Worm (Caenorhabditis elegans) whole organism, L1 larva: ENCODE measurements around the gene F56D6.6.

Experiments used
- aly-2 ChIP-seq: fragments of 150-350 bp; optimal IDR thresholded peaks from 2 replicates; lab custom pipeline; 2014; ENCODE audit warnings: missing biosample characterization, missing genetic modification characterization
- blmp-1 ChIP-seq: fragments of 150-350 bp; optimal IDR thresholded peaks from 2 replicates; lab custom pipeline; 2014; ENCODE audit warnings: missing biosample characterization, missing genetic modification characterization
- jun-1 ChIP-seq: fragments of 150-350 bp; optimal IDR thresholded peaks from 2 replicates; lab custom pipeline; 2014; ENCODE audit warnings: missing biosample characterization, missing genetic modification reagents, missing genetic modification characterization
- lin-35 ChIP-seq, 2 experiments: fragments of 150-350 bp; optimal IDR thresholded peaks; 2 replicates each; lab custom pipeline; 2014; ENCODE audit warnings: missing biosample characterization in 2 of 2, missing genetic modification characterization in 2 of 2, missing genetic modification reagents in 2 of 2
- lin-39 ChIP-seq: fragments of 150-350 bp; optimal IDR thresholded peaks from 2 replicates; lab custom pipeline; 2014; ENCODE audit warnings: missing biosample characterization, missing genetic modification reagents, missing genetic modification characterization
- mdl-1 ChIP-seq, 2 experiments: fragments of 150-350 bp; optimal IDR thresholded peaks; 2 replicates each; lab custom pipeline; 2014 to 2017; ENCODE audit warnings: missing biosample characterization in 2 of 2, missing genetic modification characterization in 2 of 2, inconsistent platforms in 1 of 2
- nhr-11 ChIP-seq: fragments of 150-350 bp; optimal IDR thresholded peaks from 2 replicates; lab custom pipeline; 2014; ENCODE audit warnings: missing biosample characterization, missing genetic modification characterization
- nhr-12 ChIP-seq: sonication (generic microtip); optimal IDR thresholded peaks from 2 replicates; lab custom pipeline; 2017; ENCODE audit warnings: missing biosample characterization, missing genetic modification characterization
- nhr-28 ChIP-seq: fragments of 150-350 bp; optimal IDR thresholded peaks from 2 replicates; lab custom pipeline; 2014; ENCODE audit warnings: missing biosample characterization, missing genetic modification characterization
- nhr-90 ChIP-seq: sonication (generic microtip); optimal IDR thresholded peaks from 2 replicates; lab custom pipeline; 2016; ENCODE audit warnings: mild to moderate bottlenecking, missing genetic modification characterization, missing compliant biosample characterization; ENCODE audit not compliant: poor library complexity
- sptf-1 ChIP-seq: fragments of 150-350 bp; optimal IDR thresholded peaks from 2 replicates; lab custom pipeline; 2014; ENCODE audit warnings: missing biosample characterization, missing genetic modification characterization
- unc-86 ChIP-seq: sonication (generic microtip); optimal IDR thresholded peaks from 2 replicates; lab custom pipeline; 2016; ENCODE audit warnings: missing genetic modification characterization, missing compliant biosample characterization
- xbp-1 ChIP-seq: sonication (generic microtip); optimal IDR thresholded peaks from 2 replicates; lab custom pipeline; 2016; ENCODE audit warnings: missing genetic modification characterization, missing compliant biosample characterization
- ztf-4 ChIP-seq: fragments of 150-350 bp; optimal IDR thresholded peaks from 2 replicates; lab custom pipeline; 2014; ENCODE audit warnings: missing biosample characterization, missing genetic modification characterization

DNA sequence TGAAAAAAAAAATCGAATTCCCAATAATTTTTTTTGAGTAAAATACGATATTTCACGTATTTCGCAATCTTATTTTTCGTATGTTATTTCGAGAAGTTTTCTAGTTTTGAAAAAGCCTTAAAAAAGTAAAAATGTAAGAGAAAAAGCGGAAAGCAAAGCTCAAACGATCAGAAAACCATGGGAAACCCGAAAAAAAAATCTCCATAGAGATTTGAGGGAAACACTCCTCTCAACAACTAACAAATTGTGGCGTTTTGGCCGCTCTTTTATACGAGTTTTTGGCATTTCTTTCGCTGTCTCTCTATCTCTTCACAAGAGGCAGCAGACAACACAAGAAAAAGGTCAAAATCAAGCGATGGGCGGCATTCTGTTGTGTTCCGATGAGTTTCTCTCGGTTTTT, 28.6 kb upstream of the F56D6.6 start:
- TF ChIP-seq mdl-1 (tag; optimal IDR thresholded peaks at IDR 0.05; lab: Kevin White, UChicago) (no peak), nhr-28 (tag; lab: Kevin White, UChicago) (no peak), lin-39 (no peak), aly-2 (peak; percentile 49), nhr-12 (tag; lab: Kevin White, UChicago) (no peak), xbp-1 (tag; lab: Kevin White, UChicago) (no peak), nhr-11 (tag; lab: Kevin White, UChicago) (no peak), ztf-4 (tag; lab: Kevin White, UChicago) (no peak), nhr-90 (tag; lab: Kevin White, UChicago) (peak; percentile 8), sptf-1 (tag; lab: Kevin White, UChicago) (no peak), jun-1 (tag; lab: Kevin White, UChicago) (no peak), lin-35 (GFP tag; optimal IDR thresholded peaks at IDR 0.05; lab: Kevin White, UChicago) (peak; percentile 17 to 41), blmp-1 (tag; lab: Kevin White, UChicago) (peak; percentile 31), unc-86 (tag; lab: Kevin White, UChicago) (no peak)
